Fruit fly (Drosophila melanogaster): ENCODE data around the gene CG6763.

The CG6763 gene

DNA sequence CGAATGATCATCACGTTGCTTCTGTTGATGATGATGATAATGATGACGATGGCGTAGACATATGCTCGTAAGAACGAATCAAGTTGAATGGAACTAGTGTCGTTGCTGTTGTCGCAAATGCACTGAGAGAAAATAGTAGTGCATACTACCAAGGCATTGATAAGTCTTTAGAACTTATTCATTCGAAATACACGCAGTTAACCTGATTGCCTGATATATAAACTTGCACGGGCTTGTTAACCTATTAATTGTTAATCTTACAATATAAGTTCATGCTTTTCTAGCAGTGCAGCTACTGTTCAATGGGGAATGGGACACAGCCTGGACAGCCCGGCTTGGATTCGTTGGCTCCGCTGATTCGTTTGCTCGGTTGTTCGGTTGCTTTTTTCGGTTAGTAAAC lies 42.5 kb downstream of the CG6763 start:
- no peak for TF ChIP-seq N (GFP tag; optimal IDR thresholded peaks at IDR 0.05)
- TF ChIP-seq tai (GFP tag; optimal IDR thresholded peaks at IDR 0.05), result no peak
- peak; percentile 19 for TF ChIP-seq Sp1 (GFP tag; optimal IDR thresholded peaks at IDR 0.05)
- TF ChIP-seq dsf (GFP tag; optimal IDR thresholded peaks at IDR 0.05; ENCODE audit: borderline replicate concordance), result no peak
- peak; percentile 87 for TF ChIP-seq sv (GFP tag; optimal IDR thresholded peaks at IDR 0.05)
- no peak for TF ChIP-seq dl (GFP tag; optimal IDR thresholded peaks at IDR 0.05; ENCODE audit: insufficient read depth in 1 of 2, partially characterized antibody in 2 of 2)
- TF ChIP-seq GATAd (GFP tag; optimal IDR thresholded peaks at IDR 0.05), result no peak
- TF ChIP-seq foxo (GFP tag; optimal IDR thresholded peaks at IDR 0.05), result peak in 1 of 2 experiments; percentile 63
- TF ChIP-seq dmrt93B (GFP tag; optimal IDR thresholded peaks at IDR 0.05), result peak; percentile 21
- TF ChIP-seq lola (GFP tag; optimal IDR thresholded peaks at IDR 0.05), result no peak
- TF ChIP-seq Hr78 (GFP tag; optimal IDR thresholded peaks at IDR 0.05), result no peak
- no peak for TF ChIP-seq Mio (GFP tag; optimal IDR thresholded peaks at IDR 0.05)
- peak; percentile 23 for TF ChIP-seq HLH106 (tag; optimal IDR thresholded peaks at IDR 0.05)
- TF ChIP-seq br (GFP tag; optimal IDR thresholded peaks at IDR 0.05), result peak; percentile 32
- TF ChIP-seq Dfd (GFP tag; optimal IDR thresholded peaks at IDR 0.05), result no peak
- TF ChIP-seq Hnf4 (GFP tag; optimal IDR thresholded peaks at IDR 0.05), result peak; percentile 36
- TF ChIP-seq CrebA (GFP tag; optimal IDR thresholded peaks at IDR 0.05; ENCODE audit: borderline replicate concordance), result no peak
- TF ChIP-seq CG9705 (GFP tag; optimal IDR thresholded peaks at IDR 0.05), result no peak
- peak; percentile 70 for TF ChIP-seq fru (GFP tag; optimal IDR thresholded peaks at IDR 0.05)
- peak; percentile 65 for TF ChIP-seq h (GFP tag; optimal IDR thresholded peaks at IDR 0.05)
- no peak for TF ChIP-seq pan (optimal IDR thresholded peaks at IDR 0.05)
- TF ChIP-seq Myc (optimal IDR thresholded peaks at IDR 0.05), result no peak
- TF ChIP-seq psq (GFP tag; optimal IDR thresholded peaks at IDR 0.05), result peak; percentile 33
- TF ChIP-seq Dif (GFP tag; optimal IDR thresholded peaks at IDR 0.05; ENCODE audit: partially characterized antibody), result no peak
- TF ChIP-seq woc (GFP tag; optimal IDR thresholded peaks at IDR 0.05), result peak; percentile 43
- TF ChIP-seq CG32264 (GFP tag; optimal IDR thresholded peaks at IDR 0.05), result no peak
- TF ChIP-seq jim (GFP tag; optimal IDR thresholded peaks at IDR 0.05), result no peak
- no peak for TF ChIP-seq Abd-B (GFP tag; optimal IDR thresholded peaks at IDR 0.05)
- peak; percentile 42 for TF ChIP-seq OdsH (GFP tag; optimal IDR thresholded peaks at IDR 0.05)
- no peak for TF ChIP-seq usp (GFP tag; optimal IDR thresholded peaks at IDR 0.05)
- TF ChIP-seq sage (GFP tag; optimal IDR thresholded peaks at IDR 0.05), result no peak
- TF ChIP-seq ey (GFP tag; optimal IDR thresholded peaks at IDR 0.05), result peak; percentile 52
- no peak for TF ChIP-seq Jra (GFP tag; optimal IDR thresholded peaks at IDR 0.05)
- TF ChIP-seq Vsx2 (GFP tag; optimal IDR thresholded peaks at IDR 0.05; ENCODE audit: partially characterized antibody), result no peak
- TF ChIP-seq Hr83 (GFP tag; optimal IDR thresholded peaks at IDR 0.05; ENCODE audit: poor library complexity, severe bottlenecking), result no peak
- peak; percentile 60 for TF ChIP-seq rgr (GFP tag; optimal IDR thresholded peaks at IDR 0.05)

DNA sequence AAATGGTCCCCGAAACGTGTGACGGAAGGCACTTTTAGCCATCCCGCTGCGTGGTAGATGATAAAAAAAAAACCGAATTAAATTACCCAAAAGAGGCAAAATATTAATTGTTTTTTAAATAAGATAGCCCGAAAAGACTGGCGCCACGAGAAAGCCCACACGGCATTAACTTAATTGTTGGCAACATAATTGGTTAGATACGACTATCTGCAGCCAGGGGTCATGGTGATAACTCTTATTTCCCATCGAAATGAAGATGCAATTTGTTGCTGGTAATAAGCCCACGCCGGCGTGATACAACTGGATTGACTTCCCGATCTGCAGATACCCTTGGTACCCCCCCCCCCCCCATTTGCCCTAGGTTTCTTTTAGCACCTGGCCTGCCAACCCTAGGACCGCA lies 43.9 kb downstream of the CG6763 start:
- TF ChIP-seq Vsx2 (GFP tag; optimal IDR thresholded peaks at IDR 0.05; ENCODE audit: partially characterized antibody) (no peak), fru (GFP tag; optimal IDR thresholded peaks at IDR 0.05) (no peak), Sp1 (GFP tag; optimal IDR thresholded peaks at IDR 0.05) (no peak), Myc (optimal IDR thresholded peaks at IDR 0.05) (no peak), Mio (GFP tag; optimal IDR thresholded peaks at IDR 0.05) (no peak), OdsH (GFP tag; optimal IDR thresholded peaks at IDR 0.05) (no peak), Dfd (GFP tag; optimal IDR thresholded peaks at IDR 0.05) (peak; percentile 84)

DNA sequence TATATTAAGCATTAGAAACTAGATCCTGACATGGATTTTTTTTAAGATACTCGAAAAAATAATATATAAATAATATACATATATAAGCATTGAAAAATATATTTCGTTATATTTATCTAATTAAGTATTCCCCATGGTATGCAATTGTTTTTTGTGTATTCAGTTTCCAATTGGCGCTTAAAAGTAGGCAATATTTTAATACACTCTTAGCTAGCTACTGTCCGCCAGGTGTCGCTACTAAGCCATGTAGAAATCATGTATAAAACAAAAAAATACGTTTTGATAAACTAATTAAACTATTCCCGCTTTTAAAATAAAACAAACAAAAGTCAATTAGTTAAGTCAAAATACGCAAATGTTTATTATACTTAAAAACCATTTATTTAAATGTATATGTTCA lies 47.5 kb downstream of the CG6763 start:
- TF ChIP-seq Dfd (GFP tag; optimal IDR thresholded peaks at IDR 0.05), result no peak
- TF ChIP-seq HLH106 (tag; optimal IDR thresholded peaks at IDR 0.05), result peak; percentile 9
- peak; percentile 29 for TF ChIP-seq N (GFP tag; optimal IDR thresholded peaks at IDR 0.05)
- no peak for TF ChIP-seq Abd-B (GFP tag; optimal IDR thresholded peaks at IDR 0.05)
- TF ChIP-seq Myc (optimal IDR thresholded peaks at IDR 0.05), result peak; percentile 85
- no peak for TF ChIP-seq psq (GFP tag; optimal IDR thresholded peaks at IDR 0.05)
- peak; percentile 79 for TF ChIP-seq Vsx2 (GFP tag; optimal IDR thresholded peaks at IDR 0.05; ENCODE audit: partially characterized antibody)

All from whole organism, wandering third instar larva.